Worm (Caenorhabditis elegans): ENCODE results near the gene ZK353.10.

The ZK353.10 gene

ce11 chrIII:8370188-8370587, 24.0 kb downstream of the ZK353.10 start:
- no peak for TF ChIP-seq hlh-13 (GFP tag; optimal IDR thresholded peaks at IDR 0.05)

- no peak for TF ChIP-seq ceh-6 (GFP tag; optimal IDR thresholded peaks at IDR 0.05)
- TF ChIP-seq lin-11 (tag; optimal IDR thresholded peaks at IDR 0.05) = no peak
- TF ChIP-seq pha-4 (tag; optimal IDR thresholded peaks at IDR 0.05) = no peak
- TF ChIP-seq ztf-16 (tag; optimal IDR thresholded peaks at IDR 0.05) = no peak
- no peak for TF ChIP-seq ref-2 (tag; optimal IDR thresholded peaks at IDR 0.05)
- TF ChIP-seq ceh-2 (tag; optimal IDR thresholded peaks at IDR 0.05) = no peak
- TF ChIP-seq ceh-31 (tag; optimal IDR thresholded peaks at IDR 0.05) = no peak
- no peak for TF ChIP-seq ceh-14 (tag; optimal IDR thresholded peaks at IDR 0.05)
- TF ChIP-seq K02D7.2 (tag; optimal IDR thresholded peaks at IDR 0.05) = no peak
- no peak for TF ChIP-seq madf-2 (tag; optimal IDR thresholded peaks at IDR 0.05)
- TF ChIP-seq hlh-13 (GFP tag; optimal IDR thresholded peaks at IDR 0.05) = no peak
- TF ChIP-seq unc-55 (GFP tag; optimal IDR thresholded peaks at IDR 0.05) = no peak
- TF ChIP-seq unc-42 (tag; optimal IDR thresholded peaks at IDR 0.05) = no peak
- TF ChIP-seq ceh-19 (GFP tag; optimal IDR thresholded peaks at IDR 0.05) = no peak
- no peak for TF ChIP-seq pqm-1 (tag; optimal IDR thresholded peaks at IDR 0.05)
- no peak for TF ChIP-seq mec-3 (tag; optimal IDR thresholded peaks at IDR 0.05; ENCODE audit: borderline replicate concordance)
These were observed 25.1 kb downstream of the ZK353.10 start for ce11 chrIII:8369172-8369571.

ce11 chrIII:8368619-8369018, 25.6 kb downstream of the ZK353.10 start, which contains the start of gene R05D3.9:
TSS of gene R05D3.9 (minus strand) at chrIII:8368719.
- TF ChIP-seq dmd-4 (tag; optimal IDR thresholded peaks at IDR 0.05; ENCODE audit: borderline replicate concordance) = no peak
- no peak for TF ChIP-seq gmeb-2 (tag; optimal IDR thresholded peaks at IDR 0.05)
- no peak for TF ChIP-seq ceh-14 (tag; optimal IDR thresholded peaks at IDR 0.05)
- no peak for TF ChIP-seq hlh-30 (tag; optimal IDR thresholded peaks at IDR 0.05; ENCODE audit: insufficient read depth)
- no peak for TF ChIP-seq pag-3 (tag; optimal IDR thresholded peaks at IDR 0.05; ENCODE audit: borderline replicate concordance)
- no peak for TF ChIP-seq sox-2 (GFP tag; IDR thresholded peaks at IDR 0.05)
- TF ChIP-seq unc-42 (tag; optimal IDR thresholded peaks at IDR 0.05) = no peak

DNA sequence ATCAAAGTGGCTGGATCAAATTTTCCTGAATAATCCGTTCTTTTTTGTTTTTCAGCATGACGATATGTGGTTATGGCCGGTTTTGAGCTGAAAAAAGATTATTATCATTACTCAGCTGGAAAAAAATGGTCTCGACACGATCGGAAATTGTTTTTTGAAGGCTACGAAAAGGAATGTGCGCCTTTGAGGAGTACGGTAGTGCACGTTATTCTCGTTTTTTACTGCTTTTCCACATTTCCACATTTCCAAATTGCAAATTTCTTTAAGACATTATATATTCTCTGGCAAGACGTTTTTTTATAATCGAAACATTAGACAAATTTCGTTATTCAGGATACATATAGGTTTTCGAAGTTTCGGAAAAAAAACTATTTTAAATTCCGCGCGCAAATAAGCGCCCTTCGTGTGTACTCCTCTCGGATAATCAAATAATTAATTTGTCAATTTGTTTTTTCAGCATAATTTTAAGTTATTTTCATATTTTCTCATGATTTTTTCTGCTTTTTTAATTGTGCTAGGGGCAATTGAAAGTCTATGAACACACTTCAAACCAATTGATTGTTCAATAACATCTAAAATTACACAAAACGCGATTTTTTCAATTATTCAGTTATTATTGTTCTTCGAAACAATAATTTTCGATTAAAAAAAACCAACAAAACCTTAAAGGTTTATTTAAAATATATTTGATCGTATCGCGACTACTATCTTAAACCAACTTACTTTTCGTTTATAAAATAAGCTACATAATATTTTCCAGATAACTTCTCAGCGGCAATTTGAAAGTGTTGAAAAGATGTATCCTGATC, 30.8 kb downstream of the ZK353.10 start, which contains the start of gene R05D3.3:
TSS of gene R05D3.3 (plus strand) at position 759 of the 809 bp plus-strand sequence.
- TF ChIP-seq fkh-6 (tag; optimal IDR thresholded peaks at IDR 0.05) (no peak), unc-55 (GFP tag; optimal IDR thresholded peaks at IDR 0.05) (no peak), ref-2 (tag; optimal IDR thresholded peaks at IDR 0.05) (no peak), lim-6 (tag; optimal IDR thresholded peaks at IDR 0.05) (no peak), ets-4 (tag; optimal IDR thresholded peaks at IDR 0.05) (no peak)

ce11 chrIII:8358213-8358672, 36.0 kb downstream of the ZK353.10 start, which contains the start of the genes R05D3.8 and rfp-1:
TSS of gene R05D3.8 (minus strand) at chrIII:8358327.
TSS of gene rfp-1 (plus strand) at chrIII:8358622.
- TF ChIP-seq lin-11 (tag; optimal IDR thresholded peaks at IDR 0.05) (no peak), hlh-13 (GFP tag; optimal IDR thresholded peaks at IDR 0.05) (no peak), pax-1 (tag; optimal IDR thresholded peaks at IDR 0.05) (peak; percentile 47), C38D4.7 (GFP tag; optimal IDR thresholded peaks at IDR 0.05) (no peak), fkh-6 (tag; optimal IDR thresholded peaks at IDR 0.05) (no peak), hlh-6 (tag; optimal IDR thresholded peaks at IDR 0.05) (no peak), fax-1 (tag; optimal IDR thresholded peaks at IDR 0.05) (no peak), Y22D7AL.16 (tag; optimal IDR thresholded peaks at IDR 0.05) (no peak), ceh-48 (tag; optimal IDR thresholded peaks at IDR 0.05) (no peak), unc-42 (tag; optimal IDR thresholded peaks at IDR 0.05) (peak; percentile 53), elt-4 (tag; optimal IDR thresholded peaks at IDR 0.05) (no peak), ama-1 (optimal IDR thresholded peaks at IDR 0.05) (no peak), syd-9 (tag; optimal IDR thresholded peaks at IDR 0.05) (no peak), ceh-9 (tag; optimal IDR thresholded peaks at IDR 0.05) (no peak), ceh-19 (GFP tag; optimal IDR thresholded peaks at IDR 0.05) (no peak), ceh-34 (tag; optimal IDR thresholded peaks at IDR 0.05) (no peak), che-1 (tag; optimal IDR thresholded peaks at IDR 0.05) (no peak), hlh-30 (tag; optimal IDR thresholded peaks at IDR 0.05; ENCODE audit: insufficient read depth) (peak; percentile 40), ceh-18 (tag; optimal IDR thresholded peaks at IDR 0.05) (peak; percentile 35), gmeb-2 (tag; optimal IDR thresholded peaks at IDR 0.05) (no peak), pag-3 (tag; optimal IDR thresholded peaks at IDR 0.05; ENCODE audit: borderline replicate concordance) (no peak), unc-55 (GFP tag; optimal IDR thresholded peaks at IDR 0.05) (peak; percentile 52), odd-2 (tag; optimal IDR thresholded peaks at IDR 0.05) (no peak), K09A11.1 (tag; optimal IDR thresholded peaks at IDR 0.05; ENCODE audit: insufficient read depth) (peak; percentile 13), hlh-15 (tag; optimal IDR thresholded peaks at IDR 0.05) (no peak), ttx-3 (tag; optimal IDR thresholded peaks at IDR 0.05) (no peak), pat-9 (tag; optimal IDR thresholded peaks at IDR 0.05) (no peak)

Measured in whole organism, late embryonic.